Fruit fly (Drosophila melanogaster) whole organism, pupa: Measurements from ENCODE around the gene Aasdh.

ENCODE experiments used
- CG10348 ChIP-seq: fragments of 200-800 bp; sonication (Bioruptor generic); IDR thresholded peaks from 2 replicates; pipeline ENCODE4 v1.3.6; 2022; ENCODE audit warnings: missing biosample characterization, missing genetic modification characterization
- CG12605 ChIP-seq: fragments of 200-800 bp; sonication (Bioruptor generic); IDR thresholded peaks from 2 replicates; pipeline ENCODE4 v1.3.6; 2022; ENCODE audit warnings: missing biosample characterization, missing genetic modification characterization
- CG13204 ChIP-seq: fragments of 200-800 bp; sonication (Bioruptor generic); optimal IDR thresholded peaks from 2 replicates; lab custom pipeline; 2018; ENCODE audit warnings: missing biosample characterization, mild to moderate bottlenecking, missing genetic modification characterization, moderate library complexity
- CG14655 ChIP-seq: fragments of 200-800 bp; sonication (Bioruptor generic); optimal IDR thresholded peaks from 3 replicates; lab custom pipeline; 2017; ENCODE audit warnings: mild to moderate bottlenecking, missing biosample characterization, missing genetic modification reagents, missing genetic modification characterization
- CG15710 ChIP-seq: fragments of 200-800 bp; sonication (Bioruptor generic); optimal IDR thresholded peaks from 2 replicates; lab custom pipeline; 2018; ENCODE audit warnings: missing biosample characterization, mild to moderate bottlenecking, missing genetic modification characterization, moderate library complexity
- CG17806 ChIP-seq: fragments of 200-800 bp; sonication (Bioruptor generic); optimal IDR thresholded peaks from 2 replicates; lab custom pipeline; 2018; ENCODE audit warnings: missing biosample characterization, mild to moderate bottlenecking, missing genetic modification characterization, moderate library complexity
- CG32121 ChIP-seq: fragments of 200-800 bp; sonication (Bioruptor generic); IDR thresholded peaks from 2 replicates; pipeline ENCODE4 v1.3.6; 2022; ENCODE audit warnings: missing biosample characterization, missing genetic modification characterization
- CG4496 ChIP-seq: fragments of 200-800 bp; sonication (Bioruptor generic); IDR thresholded peaks from 3 replicates; pipeline ENCODE4 v1.3.6; 2022; ENCODE audit warnings: missing biosample characterization, missing genetic modification characterization
- CG8159 ChIP-seq: fragments of 200-800 bp; sonication (Bioruptor generic); optimal IDR thresholded peaks from 3 replicates; lab custom pipeline; 2018; ENCODE audit warnings: missing biosample characterization, mild to moderate bottlenecking, missing genetic modification characterization, moderate library complexity
- CG8301 ChIP-seq: fragments of 200-800 bp; sonication (Bioruptor generic); optimal IDR thresholded peaks from 2 replicates; lab custom pipeline; 2018; ENCODE audit warnings: missing biosample characterization, mild to moderate bottlenecking, missing genetic modification characterization
- CG9948 ChIP-seq: fragments of 200-800 bp; sonication (Bioruptor generic); optimal IDR thresholded peaks from 2 replicates; lab custom pipeline; 2018; ENCODE audit warnings: missing biosample characterization, mild to moderate bottlenecking, missing genetic modification characterization, moderate library complexity
- D1 ChIP-seq: fragments of 200-800 bp; sonication (Bioruptor generic); optimal IDR thresholded peaks from 2 replicates; lab custom pipeline; 2018; ENCODE audit warnings: missing biosample characterization, mild to moderate bottlenecking, missing genetic modification characterization, moderate library complexity
- EcR ChIP-seq: fragments of 200-800 bp; sonication (Bioruptor generic); optimal IDR thresholded peaks from 3 replicates; lab custom pipeline; 2019; ENCODE audit warnings: missing biosample characterization, missing genetic modification characterization, mild to moderate bottlenecking, moderate library complexity, missing genetic modification reagents
- Ets98B ChIP-seq: fragments of 200-800 bp; sonication (Bioruptor generic); IDR thresholded peaks from 2 replicates; pipeline ENCODE4 v1.3.6; 2022; ENCODE audit warnings: missing biosample characterization, missing genetic modification characterization
- Pif1A ChIP-seq: fragments of 200-800 bp; sonication (Bioruptor generic); optimal IDR thresholded peaks from 3 replicates; lab custom pipeline; 2016; ENCODE audit warnings: missing biosample characterization, missing genetic modification characterization
- Pif1B ChIP-seq: fragments of 200-800 bp; sonication (Bioruptor generic); optimal IDR thresholded peaks from 3 replicates; lab custom pipeline; 2016; ENCODE audit warnings: missing biosample characterization, missing genetic modification characterization
- Snoo ChIP-seq: fragments of 200-800 bp; sonication (Bioruptor generic); optimal IDR thresholded peaks from 3 replicates; lab custom pipeline; 2017; ENCODE audit warnings: missing biosample characterization, mild to moderate bottlenecking, missing genetic modification characterization, inconsistent platforms
- fd96Ca ChIP-seq: fragments of 200-800 bp; sonication (Bioruptor generic); IDR thresholded peaks from 3 replicates; pipeline ENCODE4 v1.3.6; 2022; ENCODE audit warnings: missing biosample characterization, missing genetic modification characterization
- gl ChIP-seq: fragments of 200-800 bp; sonication (Bioruptor generic); optimal IDR thresholded peaks from 2 replicates; lab custom pipeline; 2018; ENCODE audit warnings: missing biosample characterization, mild to moderate bottlenecking, missing genetic modification characterization
- rn ChIP-seq: fragments of 200-800 bp; sonication (Bioruptor generic); IDR thresholded peaks from 2 replicates; pipeline ENCODE4 v1.3.6; 2022; ENCODE audit warnings: missing biosample characterization, missing genetic modification characterization

Aasdh gene

DNA sequence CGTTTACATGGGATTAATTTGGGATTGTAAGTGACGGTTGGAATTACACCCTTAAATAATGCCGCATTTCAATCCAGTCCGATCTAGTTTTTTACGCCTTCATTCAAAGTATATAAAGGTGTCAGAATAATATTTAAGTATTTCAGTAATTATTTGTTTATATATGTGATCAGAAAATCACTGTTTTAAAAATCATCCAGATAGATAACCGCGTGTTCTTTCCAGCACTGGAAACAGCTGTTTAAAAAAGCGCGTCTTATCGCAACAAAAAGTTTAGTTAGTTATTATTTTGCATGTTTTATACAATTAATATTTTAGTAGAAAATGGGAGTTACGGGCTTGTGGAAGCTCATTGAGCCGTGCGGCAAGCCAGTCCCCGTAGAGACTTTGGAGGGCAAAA is 11.3 kb downstream of the Aasdh start, which contains the start of gene mus201:
Gene mus201, plus strand, starts transcription at position 118 of the 400 bp plus-strand sequence.
- TF ChIP-seq CG32121 (GFP tag; lab: Robert Waterston, UW), result no peak
- no peak for TF ChIP-seq Pif1A
- TF ChIP-seq gl, result no peak
- no peak for TF ChIP-seq CG8301 (tag; lab: Kevin White, UChicago)
- no peak for TF ChIP-seq CG4496 (GFP tag; lab: Robert Waterston, UW)
- no peak for TF ChIP-seq CG12605 (GFP tag; lab: Robert Waterston, UW)
- no peak for TF ChIP-seq Ets98B (GFP tag; lab: Robert Waterston, UW)
- no peak for TF ChIP-seq Pif1B (GFP tag; lab: Kevin White, UChicago)

- no peak for TF ChIP-seq Ets98B (GFP tag; lab: Robert Waterston, UW)
- no peak for TF ChIP-seq CG8159 (tag; lab: Kevin White, UChicago)
- no peak for TF ChIP-seq CG13204 (GFP tag; lab: Kevin White, UChicago)
- no peak for TF ChIP-seq CG10348 (GFP tag; lab: Robert Waterston, UW)
- no peak for TF ChIP-seq fd96Ca (GFP tag; lab: Robert Waterston, UW)
These were observed 12.2 kb downstream of the Aasdh start, which contains the start of the genes D12 and Chrac-14 for dm6 chr2L:8437176-8437575. D12 (minus strand) TSS chr2L:8437365. Chrac-14 (plus strand) TSS chr2L:8437405.

- TF ChIP-seq CG15710 (tag; lab: Kevin White, UChicago), result no peak
- no peak for TF ChIP-seq Snoo
- no peak for TF ChIP-seq CG4496 (GFP tag; lab: Robert Waterston, UW)
- TF ChIP-seq Pif1B (GFP tag; lab: Kevin White, UChicago), result no peak
- TF ChIP-seq CG13204 (GFP tag; lab: Kevin White, UChicago), result no peak
- no peak for TF ChIP-seq CG17806 (tag; lab: Kevin White, UChicago)
- no peak for TF ChIP-seq Pif1A
- TF ChIP-seq CG14655 (GFP tag; lab: Kevin White, UChicago), result no peak
- no peak for TF ChIP-seq fd96Ca (GFP tag; lab: Robert Waterston, UW)
- TF ChIP-seq D1 (tag; lab: Kevin White, UChicago), result no peak
- TF ChIP-seq, all 21 proteins: peak for 0
These were observed 15.9 kb downstream of the Aasdh start, which contains the start of gene grk for dm6 chr2L:8433512-8433911. grk (minus strand) TSS chr2L:8433598.

DNA sequence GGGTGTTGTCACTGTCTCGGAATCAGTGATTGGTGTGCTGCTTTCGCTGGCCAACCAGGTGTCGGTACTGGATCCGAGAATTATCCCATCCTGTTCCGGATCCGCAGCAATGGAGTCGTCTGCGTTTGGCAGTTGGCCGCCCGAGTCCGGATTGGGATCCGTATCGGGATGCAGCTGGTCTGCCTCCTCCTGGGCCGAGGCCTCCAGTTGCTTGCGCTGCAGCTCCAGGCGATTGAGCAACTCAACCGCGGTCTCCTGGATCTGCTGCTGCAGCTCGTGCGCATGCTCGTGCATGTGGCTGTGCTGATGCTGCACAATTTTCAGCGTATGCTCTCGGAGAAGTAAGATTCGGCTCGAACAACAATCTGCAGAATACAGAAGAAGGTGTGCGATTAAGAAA is 17.2 kb downstream of the Aasdh start:
- TF ChIP-seq Pif1B (GFP tag; lab: Kevin White, UChicago), result no peak
- no peak for TF ChIP-seq CG10348 (GFP tag; lab: Robert Waterston, UW)
- TF ChIP-seq EcR (GFP tag; lab: Kevin White, UChicago), result no peak
- no peak for TF ChIP-seq fd96Ca (GFP tag; lab: Robert Waterston, UW)
- TF ChIP-seq CG17806 (tag; lab: Kevin White, UChicago), result no peak

- TF ChIP-seq CG14655 (GFP tag; lab: Kevin White, UChicago) (no peak), Ets98B (GFP tag; lab: Robert Waterston, UW) (no peak), CG8159 (tag; lab: Kevin White, UChicago) (no peak), CG15710 (tag; lab: Kevin White, UChicago) (no peak), Pif1A (no peak), Snoo (no peak), Pif1B (GFP tag; lab: Kevin White, UChicago) (no peak), CG12605 (GFP tag; lab: Robert Waterston, UW) (no peak), CG9948 (tag; lab: Kevin White, UChicago) (no peak), CG8301 (tag; lab: Kevin White, UChicago) (no peak), CG32121 (GFP tag; lab: Robert Waterston, UW) (no peak), CG13204 (GFP tag; lab: Kevin White, UChicago) (no peak), gl (no peak), D1 (tag; lab: Kevin White, UChicago) (no peak), EcR (GFP tag; lab: Kevin White, UChicago) (no peak)
These were observed 22.6 kb downstream of the Aasdh start for dm6 chr2L:8426801-8427200.

dm6 chr2L:8425962-8426759 is 23.2 kb downstream of the Aasdh start:
- TF ChIP-seq CG8159 (tag; lab: Kevin White, UChicago) (no peak), CG9948 (tag; lab: Kevin White, UChicago) (no peak), CG32121 (GFP tag; lab: Robert Waterston, UW) (no peak), rn (GFP tag; lab: Robert Waterston, UW) (no peak)

DNA sequence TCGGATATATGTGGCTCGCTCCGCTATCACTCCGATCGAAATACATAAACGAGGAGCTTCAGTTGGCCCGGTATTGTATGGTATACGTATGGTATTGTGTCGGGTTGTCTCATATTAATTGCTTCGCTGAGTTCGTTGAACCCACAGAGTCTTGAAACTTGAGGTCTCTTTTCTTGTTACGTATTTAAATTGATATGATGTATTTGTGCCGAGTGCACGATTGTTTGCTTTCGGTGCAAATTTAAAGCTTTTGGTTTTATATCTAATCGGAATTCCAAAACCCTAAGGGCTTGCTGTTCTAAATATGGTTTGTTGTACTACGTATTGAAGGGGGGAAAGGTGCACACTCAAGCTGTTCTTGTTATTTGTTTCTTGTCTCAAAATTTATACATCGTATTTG is 24.2 kb downstream of the Aasdh start:
- no peak for TF ChIP-seq CG12605 (GFP tag; lab: Robert Waterston, UW)
- peak; percentile 72 for TF ChIP-seq EcR (GFP tag; lab: Kevin White, UChicago)
